Fruit fly (Drosophila melanogaster) whole organism, pupa: ENCODE results near the gene CG7542.

Experiments
- CG10348 ChIP-seq: fragments of 200-800 bp; sonication (Bioruptor generic); IDR thresholded peaks from 2 replicates; pipeline ENCODE4 v1.3.6; 2022; ENCODE audit warnings: missing biosample characterization, missing genetic modification characterization
- CG12605 ChIP-seq: fragments of 200-800 bp; sonication (Bioruptor generic); IDR thresholded peaks from 2 replicates; pipeline ENCODE4 v1.3.6; 2022; ENCODE audit warnings: missing biosample characterization, missing genetic modification characterization
- CG13204 ChIP-seq: fragments of 200-800 bp; sonication (Bioruptor generic); optimal IDR thresholded peaks from 2 replicates; lab custom pipeline; 2018; ENCODE audit warnings: missing biosample characterization, mild to moderate bottlenecking, missing genetic modification characterization, moderate library complexity
- CG14655 ChIP-seq: fragments of 200-800 bp; sonication (Bioruptor generic); optimal IDR thresholded peaks from 3 replicates; lab custom pipeline; 2017; ENCODE audit warnings: mild to moderate bottlenecking, missing biosample characterization, missing genetic modification reagents, missing genetic modification characterization
- CG15710 ChIP-seq: fragments of 200-800 bp; sonication (Bioruptor generic); optimal IDR thresholded peaks from 2 replicates; lab custom pipeline; 2018; ENCODE audit warnings: missing biosample characterization, mild to moderate bottlenecking, missing genetic modification characterization, moderate library complexity
- CG17806 ChIP-seq: fragments of 200-800 bp; sonication (Bioruptor generic); optimal IDR thresholded peaks from 2 replicates; lab custom pipeline; 2018; ENCODE audit warnings: missing biosample characterization, mild to moderate bottlenecking, missing genetic modification characterization, moderate library complexity
- CG32121 ChIP-seq: fragments of 200-800 bp; sonication (Bioruptor generic); IDR thresholded peaks from 2 replicates; pipeline ENCODE4 v1.3.6; 2022; ENCODE audit warnings: missing biosample characterization, missing genetic modification characterization
- CG34367 ChIP-seq: fragments of 200-800 bp; sonication (Bioruptor generic); optimal IDR thresholded peaks from 2 replicates; lab custom pipeline; 2018; ENCODE audit warnings: missing biosample characterization, mild to moderate bottlenecking, missing genetic modification characterization
- CG4496 ChIP-seq: fragments of 200-800 bp; sonication (Bioruptor generic); IDR thresholded peaks from 3 replicates; pipeline ENCODE4 v1.3.6; 2022; ENCODE audit warnings: missing biosample characterization, missing genetic modification characterization
- CG8159 ChIP-seq: fragments of 200-800 bp; sonication (Bioruptor generic); optimal IDR thresholded peaks from 3 replicates; lab custom pipeline; 2018; ENCODE audit warnings: missing biosample characterization, mild to moderate bottlenecking, missing genetic modification characterization, moderate library complexity
- CG8301 ChIP-seq: fragments of 200-800 bp; sonication (Bioruptor generic); optimal IDR thresholded peaks from 2 replicates; lab custom pipeline; 2018; ENCODE audit warnings: missing biosample characterization, mild to moderate bottlenecking, missing genetic modification characterization
- CG9948 ChIP-seq: fragments of 200-800 bp; sonication (Bioruptor generic); optimal IDR thresholded peaks from 2 replicates; lab custom pipeline; 2018; ENCODE audit warnings: missing biosample characterization, mild to moderate bottlenecking, missing genetic modification characterization, moderate library complexity
- D1 ChIP-seq: fragments of 200-800 bp; sonication (Bioruptor generic); optimal IDR thresholded peaks from 2 replicates; lab custom pipeline; 2018; ENCODE audit warnings: missing biosample characterization, mild to moderate bottlenecking, missing genetic modification characterization, moderate library complexity
- EcR ChIP-seq: fragments of 200-800 bp; sonication (Bioruptor generic); optimal IDR thresholded peaks from 3 replicates; lab custom pipeline; 2019; ENCODE audit warnings: missing biosample characterization, missing genetic modification characterization, mild to moderate bottlenecking, moderate library complexity, missing genetic modification reagents
- Ets98B ChIP-seq: fragments of 200-800 bp; sonication (Bioruptor generic); IDR thresholded peaks from 2 replicates; pipeline ENCODE4 v1.3.6; 2022; ENCODE audit warnings: missing biosample characterization, missing genetic modification characterization
- Pif1A ChIP-seq: fragments of 200-800 bp; sonication (Bioruptor generic); optimal IDR thresholded peaks from 3 replicates; lab custom pipeline; 2016; ENCODE audit warnings: missing biosample characterization, missing genetic modification characterization
- Pif1B ChIP-seq: fragments of 200-800 bp; sonication (Bioruptor generic); optimal IDR thresholded peaks from 3 replicates; lab custom pipeline; 2016; ENCODE audit warnings: missing biosample characterization, missing genetic modification characterization
- Snoo ChIP-seq: fragments of 200-800 bp; sonication (Bioruptor generic); optimal IDR thresholded peaks from 3 replicates; lab custom pipeline; 2017; ENCODE audit warnings: missing biosample characterization, mild to moderate bottlenecking, missing genetic modification characterization, inconsistent platforms
- fd96Ca ChIP-seq: fragments of 200-800 bp; sonication (Bioruptor generic); IDR thresholded peaks from 3 replicates; pipeline ENCODE4 v1.3.6; 2022; ENCODE audit warnings: missing biosample characterization, missing genetic modification characterization
- gl ChIP-seq: fragments of 200-800 bp; sonication (Bioruptor generic); optimal IDR thresholded peaks from 2 replicates; lab custom pipeline; 2018; ENCODE audit warnings: missing biosample characterization, mild to moderate bottlenecking, missing genetic modification characterization
- rn ChIP-seq: fragments of 200-800 bp; sonication (Bioruptor generic); IDR thresholded peaks from 2 replicates; pipeline ENCODE4 v1.3.6; 2022; ENCODE audit warnings: missing biosample characterization, missing genetic modification characterization

CG7542 gene

DNA sequence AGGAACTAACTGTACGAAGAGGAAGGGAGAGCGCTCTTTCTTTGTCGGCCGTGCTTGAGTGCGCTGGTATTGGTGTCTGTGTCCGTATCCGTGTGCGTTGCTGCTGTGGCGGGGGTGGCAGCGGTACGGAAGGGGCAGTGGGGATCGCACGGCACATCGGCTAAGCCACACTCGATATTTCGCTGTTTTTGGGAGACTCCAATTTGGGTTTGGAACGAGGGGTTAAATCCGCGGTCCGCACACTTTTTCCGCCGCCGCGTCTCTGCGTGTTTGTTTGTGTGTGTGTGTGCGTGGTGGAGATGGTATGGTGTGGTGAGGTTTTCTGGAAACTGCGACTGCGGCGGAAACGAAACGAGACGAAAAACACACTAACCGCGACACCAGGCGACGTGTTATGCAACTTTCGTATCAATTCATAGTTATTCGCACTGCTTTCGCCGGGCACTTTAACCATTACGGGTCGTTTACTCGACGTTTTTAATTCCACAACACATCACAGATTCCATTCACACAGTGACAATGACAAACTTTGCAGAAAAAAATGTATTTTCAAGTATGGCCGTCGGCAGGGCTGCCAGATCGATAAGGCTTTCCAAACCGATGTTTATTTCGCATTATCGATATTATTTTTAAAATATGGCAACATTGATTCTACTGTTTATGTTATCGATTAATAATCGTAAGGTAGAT is 7.7 kb downstream of the CG7542 start, which contains the start of gene CycT:
Gene CycT (minus strand): TSS at position 574 of the 690 bp plus-strand sequence.
- TF ChIP-seq Pif1B (GFP tag; lab: Kevin White, UChicago) (no peak), gl (tag; lab: Kevin White, UChicago) (no peak), fd96Ca (GFP tag; lab: Robert Waterston, UW) (no peak; the same call in 2 of the 3 replicates), CG12605 (GFP tag; lab: Robert Waterston, UW) (no peak), CG8159 (no peak), rn (GFP tag; lab: Robert Waterston, UW) (no peak), EcR (GFP tag; lab: Kevin White, UChicago) (peak; percentile 16), CG10348 (no peak), CG14655 (GFP tag; lab: Kevin White, UChicago) (no peak), Ets98B (GFP tag; lab: Robert Waterston, UW) (no peak; the same call in 1 of the 2 replicates), D1 (tag; lab: Kevin White, UChicago) (no peak), CG4496 (GFP tag; lab: Robert Waterston, UW) (peak; percentile 46; the same call in 2 of the 3 replicates), CG15710 (no peak), CG9948 (tag; lab: Kevin White, UChicago) (no peak), Pif1A (GFP tag; lab: Kevin White, UChicago) (no peak), CG8301 (tag; lab: Kevin White, UChicago) (no peak), CG13204 (no peak), CG32121 (GFP tag; lab: Robert Waterston, UW) (no peak), CG17806 (no peak), CG34367 (tag; lab: Kevin White, UChicago) (no peak), Snoo (tag; lab: Kevin White, UChicago) (peak; percentile 59)

DNA sequence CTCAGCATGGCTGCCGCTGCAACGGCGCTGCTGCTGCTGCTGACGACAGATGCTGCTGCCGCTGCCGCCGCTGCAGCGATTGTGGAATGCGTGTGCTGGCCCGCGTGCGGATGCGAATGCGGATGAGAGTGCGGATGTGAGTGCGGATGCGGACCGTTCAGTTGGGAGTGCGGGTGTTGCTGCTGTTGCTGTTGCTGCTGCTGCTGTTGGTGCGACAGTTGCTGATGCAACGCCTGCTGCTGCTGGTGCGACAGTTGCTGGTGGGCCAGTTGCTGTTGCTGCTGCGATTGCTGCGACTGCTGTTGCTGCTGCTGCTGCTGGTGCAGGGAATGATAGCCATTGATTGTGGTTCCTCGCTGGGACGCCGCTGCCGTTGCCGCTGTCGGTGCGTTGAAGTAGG is 12.6 kb downstream of the CG7542 start:
- no peak for TF ChIP-seq CG17806
- TF ChIP-seq Ets98B (GFP tag; lab: Robert Waterston, UW), result no peak
- TF ChIP-seq CG13204, result peak; percentile 39

DNA sequence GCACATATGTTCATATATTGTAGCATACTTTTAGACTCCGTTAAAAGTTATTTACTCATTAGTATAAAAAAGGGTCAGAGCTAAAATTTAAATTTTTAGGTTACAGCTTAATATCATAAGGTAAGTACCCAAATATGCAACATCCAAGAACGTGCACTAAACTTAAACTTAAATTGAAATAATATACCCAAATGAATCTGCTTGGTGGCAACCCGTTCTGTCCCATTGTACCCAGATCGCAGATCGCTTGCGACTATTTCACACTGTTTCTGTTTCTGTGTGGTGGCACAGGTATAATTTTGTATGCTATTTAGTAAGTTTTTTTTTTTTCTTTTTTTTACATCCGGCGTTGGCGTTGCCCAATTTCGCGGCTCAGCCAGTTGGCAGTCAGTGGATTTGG is 13.5 kb downstream of the CG7542 start:
- TF ChIP-seq CG10348 (no peak), CG8159 (peak; percentile 30)

DNA sequence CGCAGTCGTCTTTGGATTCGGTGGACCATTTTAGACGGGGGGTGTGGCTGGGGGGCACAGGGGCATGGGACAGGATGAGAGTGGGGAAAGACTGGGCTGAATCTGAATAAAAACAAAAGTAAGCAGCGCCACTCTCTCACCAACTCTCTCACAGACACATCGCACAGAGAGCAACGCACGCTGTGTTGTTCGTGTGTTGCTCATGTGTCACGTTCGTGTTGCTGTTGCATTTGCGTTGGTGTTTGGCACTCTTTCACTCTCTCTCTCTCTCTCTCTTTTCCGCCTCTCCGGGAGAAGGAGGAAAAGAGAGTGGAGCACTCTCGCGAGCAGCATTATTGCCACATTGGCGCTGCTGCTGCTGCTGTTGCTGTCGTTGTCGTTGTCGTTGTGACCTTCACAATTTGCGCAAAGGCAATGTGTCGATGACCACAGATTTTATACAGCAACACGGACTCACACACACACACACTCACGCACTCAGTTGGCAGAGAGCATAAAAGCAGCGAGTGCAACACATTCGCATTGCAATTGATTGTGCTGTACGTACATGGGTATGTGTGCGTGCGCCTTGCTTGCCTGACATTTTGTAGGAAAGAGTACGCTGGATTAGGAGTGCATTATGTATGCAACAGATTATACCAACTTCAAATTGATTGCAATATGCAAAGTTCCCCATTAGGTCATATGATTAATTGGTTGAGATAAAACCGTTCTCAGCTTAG is 14.1 kb downstream of the CG7542 start:
- TF ChIP-seq CG15710 (no peak), Pif1B (GFP tag; lab: Kevin White, UChicago) (peak; percentile 49), CG9948 (tag; lab: Kevin White, UChicago) (no peak), CG12605 (GFP tag; lab: Robert Waterston, UW) (peak; percentile 57; the same call in 1 of the 2 replicates), CG4496 (GFP tag; lab: Robert Waterston, UW) (peak; percentile 48; the same call in 1 of the 3 replicates), CG14655 (GFP tag; lab: Kevin White, UChicago) (no peak), Snoo (tag; lab: Kevin White, UChicago) (peak; percentile 51), CG13204 (peak; percentile 88), CG8301 (tag; lab: Kevin White, UChicago) (no peak), Ets98B (GFP tag; lab: Robert Waterston, UW) (peak; percentile 72; the same call in 1 of the 2 replicates), fd96Ca (GFP tag; lab: Robert Waterston, UW) (peak; percentile 64; the same call in 1 of the 3 replicates), gl (tag; lab: Kevin White, UChicago) (peak; percentile 39), Pif1A (GFP tag; lab: Kevin White, UChicago) (no peak), EcR (GFP tag; lab: Kevin White, UChicago) (peak; percentile 99), CG17806 (no peak), CG10348 (no peak), CG32121 (GFP tag; lab: Robert Waterston, UW) (peak; percentile 43; the same call in 1 of the 2 replicates), CG34367 (tag; lab: Kevin White, UChicago) (no peak), D1 (tag; lab: Kevin White, UChicago) (no peak), CG8159 (no peak)
- TF ChIP-seq, all 21 proteins: peak for 10

DNA sequence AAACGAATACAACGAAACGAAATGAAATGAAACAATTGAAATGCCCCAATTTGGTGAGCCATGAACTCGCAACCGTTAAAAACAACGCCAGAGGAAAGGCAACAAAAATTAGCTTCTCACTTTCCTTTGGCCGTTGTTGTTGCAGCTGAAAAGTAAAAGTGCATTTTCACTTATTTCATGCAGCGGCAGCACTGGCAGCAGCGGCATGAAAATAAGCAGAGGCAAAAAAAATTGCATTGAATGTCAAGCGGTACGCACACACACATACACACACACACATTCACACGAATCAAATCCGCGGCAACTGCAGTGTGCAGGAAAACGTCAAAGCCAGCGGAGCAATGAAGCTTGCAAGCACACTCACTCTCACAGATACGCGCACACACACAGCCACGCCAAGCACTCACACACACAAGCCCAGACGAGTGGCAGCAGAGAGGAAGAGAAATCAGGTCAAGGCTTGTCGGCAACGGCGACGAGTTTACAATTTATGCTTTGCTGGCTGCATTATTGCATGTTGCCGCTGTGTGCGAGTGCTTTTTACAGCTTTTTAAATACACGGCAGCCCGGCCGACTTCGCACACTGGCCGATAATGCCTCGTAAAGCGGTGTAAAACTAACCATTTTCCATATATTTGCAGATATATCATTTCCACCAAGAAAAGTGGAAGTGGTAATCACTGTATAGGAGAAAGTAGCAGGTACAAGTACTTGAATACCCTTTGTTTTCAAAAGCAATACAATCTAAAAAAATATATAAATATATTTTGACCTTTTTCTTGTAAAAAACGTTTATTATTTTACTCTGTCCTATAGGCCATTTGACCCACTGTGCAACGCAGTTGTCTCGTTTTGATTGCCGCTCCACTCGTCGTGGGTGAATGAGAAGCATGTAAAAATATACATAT is 17.0 kb downstream of the CG7542 start:
- TF ChIP-seq CG17806 (peak; percentile 78), CG32121 (GFP tag; lab: Robert Waterston, UW) (peak; percentile 88), CG4496 (GFP tag; lab: Robert Waterston, UW) (peak; percentile 76), rn (GFP tag; lab: Robert Waterston, UW) (peak; percentile 65), CG15710 (peak; percentile 86), Snoo (tag; lab: Kevin White, UChicago) (peak; percentile 82), fd96Ca (GFP tag; lab: Robert Waterston, UW) (peak; percentile 79), Pif1B (GFP tag; lab: Kevin White, UChicago) (peak; percentile 83), EcR (GFP tag; lab: Kevin White, UChicago) (peak; percentile 95), CG34367 (tag; lab: Kevin White, UChicago) (peak; percentile 69), CG8159 (peak; percentile 89), D1 (tag; lab: Kevin White, UChicago) (peak; percentile 59), CG14655 (GFP tag; lab: Kevin White, UChicago) (peak; percentile 75), CG8301 (tag; lab: Kevin White, UChicago) (peak; percentile 74), CG12605 (GFP tag; lab: Robert Waterston, UW) (no peak; the same call in 1 of the 2 replicates), CG9948 (tag; lab: Kevin White, UChicago) (peak; percentile 80), gl (tag; lab: Kevin White, UChicago) (peak; percentile 45), Pif1A (GFP tag; lab: Kevin White, UChicago) (peak; percentile 80), CG10348 (peak; percentile 68; the same call in 1 of the 2 replicates), Ets98B (GFP tag; lab: Robert Waterston, UW) (peak; percentile 83), CG13204 (peak; percentile 92)
